Worm (Caenorhabditis elegans): ENCODE data around the gene Y54F10AM.15.

DNA sequence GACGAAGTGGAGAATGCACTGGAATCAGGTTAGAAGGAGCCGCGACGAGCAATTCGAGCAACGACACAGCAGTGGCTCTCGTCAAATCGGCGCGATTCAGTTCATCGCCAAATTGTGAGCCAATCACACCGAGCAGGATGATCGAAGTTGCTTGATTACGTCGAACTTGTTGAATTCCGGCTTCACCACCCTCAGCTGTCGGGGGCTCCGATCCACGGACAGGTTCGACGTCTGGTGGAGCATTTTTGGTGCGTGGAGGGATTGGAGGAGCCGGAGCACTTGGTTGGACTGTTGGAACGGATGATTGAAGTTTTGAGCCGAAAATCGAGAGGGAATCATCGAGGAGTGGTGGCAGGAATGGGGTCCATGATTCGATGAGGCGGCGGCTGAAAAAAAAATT is 13.0 kb downstream of the Y54F10AM.15 start:
- no peak for TF ChIP-seq lin-13 (tag; optimal IDR thresholded peaks at IDR 0.05)
- TF ChIP-seq pha-4 (tag; optimal IDR thresholded peaks at IDR 0.05): no peak
- no peak for TF ChIP-seq blmp-1 (tag; optimal IDR thresholded peaks at IDR 0.05)
- TF ChIP-seq mab-5 (tag; optimal IDR thresholded peaks at IDR 0.05): no peak
- TF ChIP-seq unc-62 (GFP tag; optimal IDR thresholded peaks at IDR 0.05): no peak
- TF ChIP-seq ztf-11 (tag; optimal IDR thresholded peaks at IDR 0.05): no peak
- no peak for TF ChIP-seq mls-2 (tag; optimal IDR thresholded peaks at IDR 0.05)
- no peak for TF ChIP-seq snpc-4 (tag; optimal IDR thresholded peaks at IDR 0.05)
- TF ChIP-seq nhr-12 (tag; optimal IDR thresholded peaks at IDR 0.05): no peak
